Fruit fly (Drosophila melanogaster) S2 (cell line): ENCODE data around the gene tctn.

Experiments used
- CG8478 ChIP-seq: fragments of >200 bp; optimal IDR thresholded peaks from 2 replicates; lab custom pipeline; 2018
- CTCF ChIP-seq, 2 experiments: fragments of >200 bp; optimal IDR thresholded peaks; 2 replicates each; lab custom pipeline; 2018

The tctn gene

dm6 chr2L:6124815-6125214 is 5.6 kb downstream of the tctn start, which contains the start of gene Arpc4:
Arpc4 (plus strand) TSS chr2L:6125132.
- no peak for TF ChIP-seq CG8478 (lab: Kevin White, UChicago)
- peak; percentile 25 to 32 for TF ChIP-seq CTCF (optimal IDR thresholded peaks at IDR 0.05; lab: Kevin White, UChicago)

dm6 chr2L:6118212-6118611 is 12.2 kb downstream of the tctn start, which contains the start of gene CG31642:
CG31642 (plus strand) TSS chr2L:6118512.
- no peak for TF ChIP-seq CTCF (optimal IDR thresholded peaks at IDR 0.05; lab: Kevin White, UChicago)
- no peak for TF ChIP-seq CG8478 (lab: Kevin White, UChicago)

dm6 chr2L:6110781-6111180 is 19.7 kb downstream of the tctn start:
- no peak for TF ChIP-seq CG8478 (lab: Kevin White, UChicago)
- TF ChIP-seq CTCF (optimal IDR thresholded peaks at IDR 0.05; lab: Kevin White, UChicago) = no peak

dm6 chr2L:6109313-6109847 is 21.1 kb downstream of the tctn start:
- TF ChIP-seq CG8478 (lab: Kevin White, UChicago) (no peak), CTCF (optimal IDR thresholded peaks at IDR 0.05; lab: Kevin White, UChicago) (no peak)

dm6 chr2L:6100202-6100689 is 30.2 kb downstream of the tctn start, which contains the start of gene stai:
stai (plus strand) TSS chr2L:6100377.
- TF ChIP-seq CTCF (optimal IDR thresholded peaks at IDR 0.05; lab: Kevin White, UChicago) (no peak), CG8478 (lab: Kevin White, UChicago) (no peak)

dm6 chr2L:6099270-6099644 is 31.2 kb downstream of the tctn start:
- no peak for TF ChIP-seq CTCF (optimal IDR thresholded peaks at IDR 0.05; lab: Kevin White, UChicago)
- no peak for TF ChIP-seq CG8478 (lab: Kevin White, UChicago)

dm6 chr2L:6098479-6099269 is 31.8 kb downstream of the tctn start, which contains the start of gene CG9175:
CG9175 (minus strand) TSS chr2L:6098966.
- TF ChIP-seq CG8478 (lab: Kevin White, UChicago) = no peak
- peak; percentile 0 to 37 for TF ChIP-seq CTCF (optimal IDR thresholded peaks at IDR 0.05; lab: Kevin White, UChicago)

dm6 chr2L:6092300-6092699 is 38.2 kb downstream of the tctn start:
- no peak for TF ChIP-seq CG8478 (lab: Kevin White, UChicago)
- TF ChIP-seq CTCF (optimal IDR thresholded peaks at IDR 0.05; lab: Kevin White, UChicago) = no peak

dm6 chr2L:6090786-6091716 is 39.4 kb downstream of the tctn start, which contains the start of gene CG45075:
CG45075 (plus strand) TSS chr2L:6091412.
- no peak for TF ChIP-seq CG8478 (lab: Kevin White, UChicago)
- peak in 1 of 2 experiments; percentile 19 for TF ChIP-seq CTCF (optimal IDR thresholded peaks at IDR 0.05; lab: Kevin White, UChicago)

dm6 chr2L:6090365-6090764 is 40.1 kb downstream of the tctn start:
- no peak for TF ChIP-seq CTCF (optimal IDR thresholded peaks at IDR 0.05; lab: Kevin White, UChicago)
- TF ChIP-seq CG8478 (lab: Kevin White, UChicago) = no peak

dm6 chr2L:6089604-6090198 is 40.8 kb downstream of the tctn start:
- TF ChIP-seq CG8478 (lab: Kevin White, UChicago) (no peak), CTCF (optimal IDR thresholded peaks at IDR 0.05; lab: Kevin White, UChicago) (no peak)

- TF ChIP-seq CTCF (optimal IDR thresholded peaks at IDR 0.05; lab: Kevin White, UChicago) (no peak), CG8478 (lab: Kevin White, UChicago) (no peak)
These were observed 41.8 kb downstream of the tctn start for dm6 chr2L:6088371-6089365.

dm6 chr2L:6087685-6088084 is 42.8 kb downstream of the tctn start:
- no peak for TF ChIP-seq CG8478 (lab: Kevin White, UChicago)
